Fruit fly (Drosophila melanogaster) whole organism, embryonic: ENCODE measurements around the gene CG32639.

Source experiments
- ATbp ChIP-seq: fragments of 200-800 bp; sonication (Bioruptor generic); optimal IDR thresholded peaks from 2 replicates; lab custom pipeline; 2017; ENCODE audit warnings: missing biosample characterization, mild to moderate bottlenecking, missing genetic modification characterization, missing genetic modification reagents
- BtbVII ChIP-seq: fragments of 200-800 bp; sonication (Bioruptor generic); optimal IDR thresholded peaks from 3 replicates; lab custom pipeline; 2017; ENCODE audit warnings: missing biosample characterization, mild to moderate bottlenecking, missing genetic modification characterization
- CG10431 ChIP-seq: fragments of 200-800 bp; sonication (Bioruptor generic); optimal IDR thresholded peaks from 3 replicates; lab custom pipeline; 2018; ENCODE audit warnings: missing biosample characterization, mild to moderate bottlenecking, missing genetic modification characterization
- CG11093 ChIP-seq: fragments of 200-800 bp; sonication (Bioruptor generic); IDR thresholded peaks from 3 replicates; pipeline ENCODE4 v1.3.6; 2022; ENCODE audit warnings: missing biosample characterization, missing genetic modification characterization
- CG12071 ChIP-seq: fragments of 200-800 bp; sonication (Bioruptor generic); optimal IDR thresholded peaks from 3 replicates; lab custom pipeline; 2018; ENCODE audit warnings: missing biosample characterization, mild to moderate bottlenecking, missing genetic modification characterization
- CG13424 ChIP-seq: fragments of 200-800 bp; sonication (Bioruptor generic); optimal IDR thresholded peaks from 2 replicates; lab custom pipeline; 2019; ENCODE audit warnings: missing biosample characterization, mild to moderate bottlenecking, missing genetic modification characterization, moderate library complexity
- CG15696 ChIP-seq: fragments of 200-800 bp; sonication (Bioruptor generic); optimal IDR thresholded peaks from 2 replicates; lab custom pipeline; 2019; ENCODE audit warnings: missing biosample characterization, mild to moderate bottlenecking, missing genetic modification characterization, moderate library complexity
- CG17186 ChIP-seq: fragments of 200-800 bp; sonication (Bioruptor generic); optimal IDR thresholded peaks from 3 replicates; lab custom pipeline; 2017; ENCODE audit warnings: missing biosample characterization, missing genetic modification reagents, missing genetic modification characterization
- CG17385 ChIP-seq: fragments of 200-800 bp; sonication (Bioruptor generic); optimal IDR thresholded peaks from 3 replicates; lab custom pipeline; 2018; ENCODE audit warnings: missing biosample characterization, mild to moderate bottlenecking, missing genetic modification characterization
- CG17802 ChIP-seq: fragments of 200-800 bp; sonication (Bioruptor generic); optimal IDR thresholded peaks from 2 replicates; lab custom pipeline; 2018; ENCODE audit warnings: missing biosample characterization, mild to moderate bottlenecking, missing genetic modification characterization, moderate library complexity
- CG18764 ChIP-seq: fragments of 200-800 bp; sonication (Bioruptor generic); optimal IDR thresholded peaks from 3 replicates; lab custom pipeline; 2016; ENCODE audit warnings: missing biosample characterization, missing genetic modification characterization
- CG2120 ChIP-seq: fragments of 200-800 bp; sonication (Bioruptor generic); optimal IDR thresholded peaks from 3 replicates; lab custom pipeline; 2016; ENCODE audit warnings: missing biosample characterization, missing genetic modification characterization
- CG30403 ChIP-seq: fragments of 200-800 bp; sonication (Bioruptor generic); optimal IDR thresholded peaks from 3 replicates; lab custom pipeline; 2016; ENCODE audit warnings: missing biosample characterization, missing genetic modification characterization
- CG4360 ChIP-seq: fragments of 200-800 bp; sonication (Bioruptor generic); IDR thresholded peaks from 2 replicates; pipeline ENCODE4 v1.3.6; 2022; ENCODE audit warnings: missing biosample characterization, missing genetic modification characterization
- CG6813 ChIP-seq: fragments of 200-800 bp; sonication (Bioruptor generic); optimal IDR thresholded peaks from 2 replicates; lab custom pipeline; 2017; ENCODE audit warnings: missing biosample characterization, missing genetic modification characterization, mild to moderate bottlenecking, moderate library complexity, missing genetic modification reagents
- CG8765 ChIP-seq: fragments of 200-800 bp; sonication (Bioruptor generic); IDR thresholded peaks from 2 replicates; pipeline ENCODE4 v1.3.6; 2022; ENCODE audit warnings: missing biosample characterization, missing genetic modification characterization
- CTCF ChIP-seq: fragments of 200-800 bp; sonication (Bioruptor generic); optimal IDR thresholded peaks from 2 replicates; lab custom pipeline; 2017; ENCODE audit warnings: missing biosample characterization, mild to moderate bottlenecking, missing genetic modification characterization, moderate library complexity
- H15 ChIP-seq: fragments of 200-800 bp; sonication (Bioruptor generic); IDR thresholded peaks from 3 replicates; pipeline ENCODE4 v1.3.6; 2022; ENCODE audit warnings: missing biosample characterization, missing genetic modification characterization
- Hand ChIP-seq: fragments of 200-800 bp; sonication (Bioruptor generic); optimal IDR thresholded peaks from 2 replicates; lab custom pipeline; 2017; ENCODE audit warnings: mild to moderate bottlenecking, missing biosample characterization, missing genetic modification reagents, missing genetic modification characterization
- Lpt ChIP-seq: fragments of >200 bp; optimal IDR thresholded peaks from 2 replicates; lab custom pipeline; 2018; ENCODE audit warnings: missing biosample characterization, missing genetic modification characterization
- MBD-R2 ChIP-seq: fragments of 200-800 bp; sonication (Bioruptor generic); IDR thresholded peaks from 2 replicates; pipeline ENCODE4 v1.3.6; 2022; ENCODE audit warnings: missing biosample characterization, missing genetic modification characterization
- Med ChIP-seq: fragments of 200-800 bp; sonication (Bioruptor generic); peaks from one replicate; lab custom pipeline; 2016; ENCODE audit warnings: missing biosample characterization, missing genetic modification characterization, mild to moderate bottlenecking, inconsistent platforms, moderate library complexity
- NFAT ChIP-seq: fragments of 200-800 bp; sonication (Bioruptor generic); IDR thresholded peaks from 2 replicates; pipeline ENCODE4 v1.3.6; 2022; ENCODE audit warnings: missing biosample characterization, missing genetic modification characterization
- Side ChIP-seq: fragments of 200-800 bp; sonication (Bioruptor generic); optimal IDR thresholded peaks from 2 replicates; lab custom pipeline; 2016; ENCODE audit warnings: missing biosample characterization, missing genetic modification characterization
- Sox102F ChIP-seq: fragments of 200-800 bp; sonication (Bioruptor generic); optimal IDR thresholded peaks from 2 replicates; lab custom pipeline; 2018; ENCODE audit warnings: missing biosample characterization, mild to moderate bottlenecking, missing genetic modification characterization, moderate library complexity
- Spps ChIP-seq: fragments of 200-800 bp; sonication (Bioruptor generic); optimal IDR thresholded peaks from 2 replicates; lab custom pipeline; 2018; ENCODE audit warnings: missing biosample characterization, mild to moderate bottlenecking, missing genetic modification characterization
- Vsx1 ChIP-seq: fragments of 200-800 bp; sonication (Bioruptor generic); optimal IDR thresholded peaks from 2 replicates; lab custom pipeline; 2017; ENCODE audit warnings: missing biosample characterization, mild to moderate bottlenecking, missing genetic modification characterization, missing genetic modification reagents
- ap ChIP-seq: fragments of 200-800 bp; sonication (Bioruptor generic); IDR thresholded peaks from 2 replicates; pipeline ENCODE4 v1.3.6; 2022; ENCODE audit warnings: missing biosample characterization, missing genetic modification characterization
- bcd ChIP-seq: fragments of 200-800 bp; sonication (Bioruptor generic); optimal IDR thresholded peaks from 2 replicates; lab custom pipeline; 2017; ENCODE audit warnings: missing biosample characterization, mild to moderate bottlenecking, missing genetic modification characterization
- chif ChIP-seq, 2 experiments: fragments of 200-800 bp; sonication (Bioruptor generic); optimal IDR thresholded peaks; 3 replicates each; lab custom pipeline; 2016; ENCODE audit warnings: missing biosample characterization in 2 of 2, missing genetic modification characterization in 2 of 2
- chinmo ChIP-seq: fragments of 200-800 bp; sonication (Bioruptor generic); IDR thresholded peaks from 4 replicates; pipeline ENCODE4 v1.3.6; 2022; ENCODE audit warnings: missing biosample characterization, missing genetic modification characterization; ENCODE audit not compliant: partially characterized antibody
- chn ChIP-seq: fragments of 200-800 bp; sonication (Bioruptor generic); optimal IDR thresholded peaks from 2 replicates; lab custom pipeline; 2016; ENCODE audit warnings: missing biosample characterization, missing genetic modification characterization
- corto ChIP-seq: fragments of 200-800 bp; sonication (Bioruptor generic); optimal IDR thresholded peaks from 2 replicates; lab custom pipeline; 2016; ENCODE audit warnings: missing biosample characterization, mild to moderate bottlenecking, missing genetic modification characterization, moderate library complexity
- crp ChIP-seq, 2 experiments: fragments of 200-800 bp; sonication (Bioruptor generic); optimal IDR thresholded peaks; 2 replicates in 1 of 2; 3 replicates in 1 of 2; lab custom pipeline; 2017; ENCODE audit warnings: missing biosample characterization in 2 of 2, missing genetic modification characterization in 2 of 2, mild to moderate bottlenecking in 1 of 2, moderate library complexity in 1 of 2
- danr ChIP-seq: fragments of 200-800 bp; sonication (Bioruptor generic); IDR thresholded peaks from 2 replicates; pipeline ENCODE4 v1.3.6; 2022; ENCODE audit warnings: missing biosample characterization, missing genetic modification characterization
- dmrt99B ChIP-seq: fragments of 200-800 bp; sonication (Bioruptor generic); optimal IDR thresholded peaks from 2 replicates; lab custom pipeline; 2018; ENCODE audit warnings: missing biosample characterization, mild to moderate bottlenecking, missing genetic modification characterization, moderate library complexity
- ftz-f1 ChIP-seq: fragments of 200-800 bp; sonication (Bioruptor generic); optimal IDR thresholded peaks from 2 replicates; lab custom pipeline; 2016; ENCODE audit warnings: missing biosample characterization, missing genetic modification characterization
- gem ChIP-seq: fragments of 200-800 bp; sonication (Bioruptor generic); optimal IDR thresholded peaks from 2 replicates; lab custom pipeline; 2019; ENCODE audit warnings: missing biosample characterization, mild to moderate bottlenecking, missing genetic modification characterization, moderate library complexity
- inv ChIP-seq: fragments of 200-800 bp; sonication (Bioruptor generic); IDR thresholded peaks from 2 replicates; pipeline ENCODE4 v1.3.6; 2022; ENCODE audit warnings: missing biosample characterization, missing genetic modification characterization; ENCODE audit not compliant: partially characterized antibody
- kni ChIP-seq: fragments of 200-800 bp; sonication (Bioruptor generic); optimal IDR thresholded peaks from 3 replicates; lab custom pipeline; 2017; ENCODE audit warnings: mild to moderate bottlenecking, missing biosample characterization, missing genetic modification reagents, missing genetic modification characterization
- mam ChIP-seq: fragments of 200-800 bp; sonication (Bioruptor generic); optimal IDR thresholded peaks from 3 replicates; lab custom pipeline; 2016; ENCODE audit warnings: missing biosample characterization, missing genetic modification characterization
- nerfin-2 ChIP-seq: fragments of 200-800 bp; sonication (Bioruptor generic); IDR thresholded peaks from 2 replicates; pipeline ENCODE4 v1.3.6; 2022; ENCODE audit warnings: missing biosample characterization, missing genetic modification characterization; ENCODE audit not compliant: partially characterized antibody
- p53 ChIP-seq: fragments of 200-800 bp; sonication (Bioruptor generic); optimal IDR thresholded peaks from 2 replicates; lab custom pipeline; 2016; ENCODE audit warnings: missing biosample characterization, missing genetic modification characterization
- pros ChIP-seq: fragments of 200-800 bp; sonication (Bioruptor generic); optimal IDR thresholded peaks from 3 replicates; lab custom pipeline; 2019; ENCODE audit warnings: missing biosample characterization, mild to moderate bottlenecking, missing genetic modification characterization, moderate library complexity
- scrt ChIP-seq: fragments of 200-800 bp; sonication (Bioruptor generic); optimal IDR thresholded peaks from 2 replicates; lab custom pipeline; 2018; ENCODE audit warnings: missing biosample characterization, mild to moderate bottlenecking, missing genetic modification characterization, moderate library complexity
- shn ChIP-seq: fragments of 200-800 bp; sonication (Bioruptor generic); optimal IDR thresholded peaks from 3 replicates; lab custom pipeline; 2016; ENCODE audit warnings: missing biosample characterization, missing genetic modification characterization
- sim ChIP-seq: fragments of 200-800 bp; sonication (Bioruptor generic); IDR thresholded peaks from 2 replicates; pipeline ENCODE4 v1.3.6; 2022; ENCODE audit warnings: missing biosample characterization, missing genetic modification characterization
- slou ChIP-seq: fragments of 200-800 bp; sonication (Bioruptor generic); optimal IDR thresholded peaks from 3 replicates; lab custom pipeline; 2016; ENCODE audit warnings: missing biosample characterization, missing genetic modification characterization
- tx ChIP-seq: fragments of 200-800 bp; sonication (Bioruptor generic); optimal IDR thresholded peaks from 2 replicates; lab custom pipeline; 2016; ENCODE audit warnings: missing biosample characterization, missing genetic modification characterization
- unpg ChIP-seq: fragments of 200-800 bp; sonication (Bioruptor generic); optimal IDR thresholded peaks from 3 replicates; lab custom pipeline; 2018; ENCODE audit warnings: missing biosample characterization, mild to moderate bottlenecking, missing genetic modification characterization, moderate library complexity

CG32639 gene

dm6 chrX:13284548-13284974, 48.2 kb upstream of the CG32639 start (continued):
- TF ChIP-seq chif (GFP tag; optimal IDR thresholded peaks at IDR 0.05; lab: Kevin White, UChicago) (no peak), CG8765 (no peak), pros (GFP tag; lab: Kevin White, UChicago) (peak; percentile 26), ap (no peak), shn (GFP tag; lab: Kevin White, UChicago) (no peak), crp (GFP tag; optimal IDR thresholded peaks at IDR 0.05; lab: Kevin White, UChicago) (no peak), gem (tag; lab: Kevin White, UChicago) (peak; percentile 8), CG17186 (GFP tag; lab: Kevin White, UChicago) (no peak), CG6813 (peak; percentile 19), inv (GFP tag; lab: Robert Waterston, UW) (no peak), BtbVII (GFP tag; lab: Kevin White, UChicago) (no peak), CG11093 (GFP tag; lab: Robert Waterston, UW) (no peak), chn (GFP tag; lab: Kevin White, UChicago) (no peak), scrt (peak; percentile 47), Med (GFP tag; lab: Kevin White, UChicago) (peak; percentile 50), NFAT (GFP tag; lab: Robert Waterston, UW) (no peak), MBD-R2 (0 out of 2 replicates have a peak, but pooled peaks have one; percentile 8), mam (GFP tag; lab: Kevin White, UChicago) (no peak), Sox102F (no peak), CG15696 (tag; lab: Kevin White, UChicago) (no peak), Side (no peak), p53 (GFP tag; lab: Kevin White, UChicago) (peak; percentile 47), chinmo (GFP tag; lab: Robert Waterston, UW) (0 out of 4 replicates have a peak, but pooled peaks have one; percentile 56), CG10431 (GFP tag; lab: Kevin White, UChicago) (no peak), dmrt99B (no peak)

- TF ChIP-seq Hand (GFP tag; lab: Kevin White, UChicago): no peak
- TF ChIP-seq CTCF (GFP tag; lab: Kevin White, UChicago): no peak
- TF ChIP-seq Spps: no peak
- no peak for TF ChIP-seq CG13424 (tag; lab: Kevin White, UChicago)
- no peak for TF ChIP-seq CG12071 (GFP tag; lab: Kevin White, UChicago)
- no peak for TF ChIP-seq H15 (GFP tag; lab: Robert Waterston, UW)
- TF ChIP-seq danr (GFP tag; lab: Robert Waterston, UW): no peak
- TF ChIP-seq sim (GFP tag; lab: Robert Waterston, UW): no peak
- TF ChIP-seq ATbp (GFP tag; lab: Kevin White, UChicago): no peak
- TF ChIP-seq Lpt (GFP tag; lab: Kevin White, UChicago): no peak
- no peak for TF ChIP-seq CG18764 (GFP tag; lab: Kevin White, UChicago)
- no peak for TF ChIP-seq nerfin-2 (GFP tag; lab: Robert Waterston, UW)
- TF ChIP-seq dmrt99B: no peak
- peak; percentile 14 for TF ChIP-seq CG30403 (GFP tag; lab: Kevin White, UChicago)
- TF ChIP-seq CG17802 (tag; lab: Kevin White, UChicago): no peak
- peak; percentile 73 for TF ChIP-seq CG4360 (GFP tag; lab: Robert Waterston, UW)
- no peak for TF ChIP-seq kni (GFP tag; lab: Kevin White, UChicago)
- no peak for TF ChIP-seq ftz-f1 (GFP tag; lab: Kevin White, UChicago)
- no peak for TF ChIP-seq bcd (GFP tag; lab: Kevin White, UChicago)
- peak; percentile 32 for TF ChIP-seq CG2120 (GFP tag; lab: Kevin White, UChicago)
- no peak for TF ChIP-seq crp (GFP tag; optimal IDR thresholded peaks at IDR 0.05; lab: Kevin White, UChicago)
- no peak for TF ChIP-seq slou (GFP tag; lab: Kevin White, UChicago)
- TF ChIP-seq corto: peak; percentile 27
- TF ChIP-seq CG17385 (GFP tag; lab: Kevin White, UChicago): no peak
- no peak for TF ChIP-seq Vsx1
- no peak for TF ChIP-seq tx (GFP tag; lab: Kevin White, UChicago)
- peak; percentile 5 for TF ChIP-seq unpg
Observed at dm6 chrX:13283940-13284547, 47.7 kb upstream of the CG32639 start.
